Fruit fly (Drosophila melanogaster) whole organism, embryonic: ENCODE results near the gene Tsp97E.

Source experiments
- BEAF-32 ChIP-seq: fragments of 200-800 bp; sonication (Bioruptor generic); optimal IDR thresholded peaks from 3 replicates; lab custom pipeline; 2017; ENCODE audit warnings: missing biosample characterization, missing genetic modification characterization, mild to moderate bottlenecking, moderate library complexity, missing genetic modification reagents
- BtbVII ChIP-seq: fragments of 200-800 bp; sonication (Bioruptor generic); optimal IDR thresholded peaks from 3 replicates; lab custom pipeline; 2017; ENCODE audit warnings: missing biosample characterization, mild to moderate bottlenecking, missing genetic modification characterization
- CG10959 ChIP-seq: fragments of 200-800 bp; sonication (Bioruptor generic); IDR thresholded peaks from 2 replicates; pipeline ENCODE4 v1.3.6; 2022; ENCODE audit warnings: missing biosample characterization, missing genetic modification characterization
- CG11696 ChIP-seq: fragments of 200-800 bp; sonication (Bioruptor generic); IDR thresholded peaks from 2 replicates; pipeline ENCODE4 v1.3.6; 2022; ENCODE audit warnings: missing biosample characterization, missing genetic modification characterization
- CG14667 ChIP-seq: fragments of 200-800 bp; sonication (Bioruptor generic); IDR thresholded peaks from 2 replicates; pipeline ENCODE4 v1.3.6; 2022; ENCODE audit warnings: missing biosample characterization, missing genetic modification characterization
- CG1832 ChIP-seq: fragments of 200-800 bp; sonication (Bioruptor generic); optimal IDR thresholded peaks from 2 replicates; lab custom pipeline; 2017; ENCODE audit warnings: missing biosample characterization, mild to moderate bottlenecking, missing genetic modification characterization, inconsistent platforms
- CG30403 ChIP-seq: fragments of 200-800 bp; sonication (Bioruptor generic); optimal IDR thresholded peaks from 3 replicates; lab custom pipeline; 2016; ENCODE audit warnings: missing biosample characterization, missing genetic modification characterization
- CG32532 ChIP-seq: fragments of 200-800 bp; sonication (Bioruptor generic); IDR thresholded peaks from 2 replicates; pipeline ENCODE4 v1.3.6; 2022; ENCODE audit warnings: missing biosample characterization, missing genetic modification characterization
- CG32772 ChIP-seq: fragments of 200-800 bp; sonication (Bioruptor generic); IDR thresholded peaks from 2 replicates; pipeline ENCODE4 v1.3.6; 2022; ENCODE audit warnings: missing biosample characterization, missing genetic modification characterization
- CG34376 ChIP-seq: fragments of 200-800 bp; sonication (Bioruptor generic); optimal IDR thresholded peaks from 2 replicates; lab custom pipeline; 2018; ENCODE audit warnings: missing biosample characterization, mild to moderate bottlenecking, missing genetic modification characterization
- CG3847 ChIP-seq: fragments of 200-800 bp; sonication (Bioruptor generic); IDR thresholded peaks from 2 replicates; pipeline ENCODE4 v1.3.6; 2022; ENCODE audit warnings: missing biosample characterization, missing genetic modification characterization
- CG4282 ChIP-seq: fragments of 200-800 bp; sonication (Bioruptor generic); optimal IDR thresholded peaks from 2 replicates; lab custom pipeline; 2016; ENCODE audit warnings: missing biosample characterization, missing genetic modification characterization
- CG4820 ChIP-seq: fragments of 200-800 bp; sonication (Bioruptor generic); optimal IDR thresholded peaks from 3 replicates; lab custom pipeline; 2016; ENCODE audit warnings: missing biosample characterization, missing genetic modification characterization
- CG7372 ChIP-seq: fragments of 200-800 bp; sonication (Bioruptor generic); IDR thresholded peaks from 2 replicates; pipeline ENCODE4 v1.3.6; 2022; ENCODE audit warnings: missing biosample characterization, missing genetic modification characterization
- CG8388 ChIP-seq: fragments of 200-800 bp; sonication (Bioruptor generic); optimal IDR thresholded peaks from 2 replicates; lab custom pipeline; 2019; ENCODE audit warnings: missing biosample characterization, mild to moderate bottlenecking, missing genetic modification characterization, moderate library complexity
- CG9609 ChIP-seq: fragments of 200-800 bp; sonication (Bioruptor generic); optimal IDR thresholded peaks from 3 replicates; lab custom pipeline; 2016; ENCODE audit warnings: missing biosample characterization, missing genetic modification characterization
- CG9932 ChIP-seq: fragments of 200-800 bp; sonication (Bioruptor generic); IDR thresholded peaks from 2 replicates; pipeline ENCODE4 v1.3.6; 2022; ENCODE audit warnings: missing biosample characterization, missing genetic modification characterization
- Dbx ChIP-seq: fragments of 200-800 bp; sonication (Bioruptor generic); IDR thresholded peaks from 3 replicates; pipeline ENCODE4 v1.3.6; 2022; ENCODE audit warnings: missing biosample characterization, missing genetic modification characterization
- Dek ChIP-seq: fragments of 200-800 bp; sonication (Bioruptor generic); optimal IDR thresholded peaks from 3 replicates; lab custom pipeline; 2019; ENCODE audit warnings: missing biosample characterization, mild to moderate bottlenecking, missing genetic modification characterization, moderate library complexity
- HLH3B ChIP-seq: fragments of 200-800 bp; sonication (Bioruptor generic); IDR thresholded peaks from 2 replicates; pipeline ENCODE4 v1.3.6; 2022; ENCODE audit warnings: missing biosample characterization, missing genetic modification characterization
- HLHmδ ChIP-seq: fragments of 200-800 bp; sonication (Bioruptor generic); optimal IDR thresholded peaks from 2 replicates; lab custom pipeline; 2018; ENCODE audit warnings: missing biosample characterization, mild to moderate bottlenecking, missing genetic modification characterization, moderate library complexity
- Hey ChIP-seq: fragments of 200-800 bp; sonication (Bioruptor generic); optimal IDR thresholded peaks from 3 replicates; lab custom pipeline; 2018; ENCODE audit warnings: missing biosample characterization, mild to moderate bottlenecking, missing genetic modification characterization
- HmgZ ChIP-seq: fragments of 200-800 bp; sonication (Bioruptor generic); optimal IDR thresholded peaks from 2 replicates; lab custom pipeline; 2018; ENCODE audit warnings: missing biosample characterization, mild to moderate bottlenecking, missing genetic modification characterization
- Med ChIP-seq: fragments of 200-800 bp; sonication (Bioruptor generic); peaks from one replicate; lab custom pipeline; 2016; ENCODE audit warnings: missing biosample characterization, missing genetic modification characterization, mild to moderate bottlenecking, inconsistent platforms, moderate library complexity
- Nf-YA ChIP-seq: fragments of 200-800 bp; sonication (Bioruptor generic); IDR thresholded peaks from 2 replicates; pipeline ENCODE4 v1.3.6; 2022; ENCODE audit warnings: missing biosample characterization, missing genetic modification characterization
- Nf-YC ChIP-seq: fragments of 200-800 bp; optimal IDR thresholded peaks from 3 replicates; lab custom pipeline; 2019; ENCODE audit warnings: missing biosample characterization, mild to moderate bottlenecking, missing genetic modification characterization, moderate library complexity
- Pdp1 ChIP-seq, 2 experiments: fragments of 200-800 bp; sonication (Bioruptor generic); optimal IDR thresholded peaks; 3 replicates each; lab custom pipeline; 2016; ENCODE audit warnings: missing biosample characterization in 2 of 2, missing genetic modification characterization in 2 of 2, mild to moderate bottlenecking in 1 of 2, moderate library complexity in 1 of 2
- Six4 ChIP-seq: fragments of 200-800 bp; sonication (Bioruptor generic); optimal IDR thresholded peaks from 2 replicates; lab custom pipeline; 2016; ENCODE audit warnings: missing biosample characterization, missing genetic modification characterization
- Ssrp ChIP-seq: fragments of 200-800 bp; sonication (Bioruptor generic); optimal IDR thresholded peaks from 2 replicates; lab custom pipeline; 2018; ENCODE audit warnings: missing biosample characterization, mild to moderate bottlenecking, missing genetic modification characterization, moderate library complexity
- amos ChIP-seq: fragments of 200-800 bp; sonication (Bioruptor generic); IDR thresholded peaks from 2 replicates; pipeline ENCODE4 v1.3.6; 2022; ENCODE audit warnings: missing biosample characterization, missing genetic modification characterization; ENCODE audit not compliant: partially characterized antibody
- bsh ChIP-seq, 2 experiments: fragments of 200-800 bp; sonication (Bioruptor generic); optimal IDR thresholded peaks; 2 replicates each; lab custom pipeline; 2017 to 2018; ENCODE audit warnings: mild to moderate bottlenecking in 2 of 2, missing biosample characterization in 2 of 2, missing genetic modification characterization in 2 of 2, moderate library complexity in 1 of 2
- cg ChIP-seq: fragments of 200-800 bp; sonication (Bioruptor generic); optimal IDR thresholded peaks from 3 replicates; lab custom pipeline; 2019; ENCODE audit warnings: missing biosample characterization, mild to moderate bottlenecking, missing genetic modification characterization, moderate library complexity
- chif ChIP-seq, 2 experiments: fragments of 200-800 bp; sonication (Bioruptor generic); optimal IDR thresholded peaks; 3 replicates each; lab custom pipeline; 2016; ENCODE audit warnings: missing biosample characterization in 2 of 2, missing genetic modification characterization in 2 of 2
- crol ChIP-seq: fragments of 200-800 bp; sonication (Bioruptor generic); IDR thresholded peaks from 2 replicates; pipeline ENCODE4 v1.3.6; 2022; ENCODE audit warnings: missing biosample characterization, missing genetic modification characterization
- dan ChIP-seq: fragments of 200-800 bp; sonication (Bioruptor generic); IDR thresholded peaks from 2 replicates; pipeline ENCODE4 v1.3.6; 2022; ENCODE audit warnings: missing biosample characterization, missing genetic modification characterization
- dati ChIP-seq: fragments of 200-800 bp; sonication (Bioruptor generic); IDR thresholded peaks from 2 replicates; pipeline ENCODE4 v1.3.6; 2022; ENCODE audit warnings: missing biosample characterization, missing genetic modification characterization
- en ChIP-seq: fragments of 200-800 bp; sonication (Bioruptor generic); optimal IDR thresholded peaks from 2 replicates; lab custom pipeline; 2016; ENCODE audit warnings: missing biosample characterization, missing genetic modification characterization
- fru ChIP-seq: fragments of >200 bp; optimal IDR thresholded peaks from 2 replicates; lab custom pipeline; 2017
- fu2 ChIP-seq: fragments of 200-800 bp; sonication (Bioruptor generic); optimal IDR thresholded peaks from 2 replicates; lab custom pipeline; 2016; ENCODE audit warnings: missing biosample characterization, missing genetic modification characterization
- gcm ChIP-seq: fragments of 200-800 bp; sonication (Bioruptor generic); optimal IDR thresholded peaks from 2 replicates; lab custom pipeline; 2019; ENCODE audit warnings: missing biosample characterization, mild to moderate bottlenecking, missing genetic modification characterization, moderate library complexity
- gem ChIP-seq: fragments of 200-800 bp; sonication (Bioruptor generic); optimal IDR thresholded peaks from 2 replicates; lab custom pipeline; 2019; ENCODE audit warnings: missing biosample characterization, mild to moderate bottlenecking, missing genetic modification characterization, moderate library complexity
- mirr ChIP-seq: fragments of 200-800 bp; sonication (Bioruptor generic); optimal IDR thresholded peaks from 3 replicates; lab custom pipeline; 2018; ENCODE audit warnings: missing biosample characterization, mild to moderate bottlenecking, missing genetic modification characterization
- nau ChIP-seq: fragments of 200-800 bp; sonication (Bioruptor generic); optimal IDR thresholded peaks from 3 replicates; lab custom pipeline; 2017; ENCODE audit warnings: missing biosample characterization, mild to moderate bottlenecking, missing genetic modification characterization, missing genetic modification reagents
- nom ChIP-seq: fragments of 200-800 bp; sonication (Bioruptor generic); optimal IDR thresholded peaks from 2 replicates; lab custom pipeline; 2017; ENCODE audit warnings: missing biosample characterization, missing genetic modification characterization, mild to moderate bottlenecking, moderate library complexity, missing genetic modification reagents
- oc ChIP-seq: fragments of 200-800 bp; sonication (Bioruptor generic); optimal IDR thresholded peaks from 2 replicates; lab custom pipeline; 2018; ENCODE audit warnings: missing biosample characterization, mild to moderate bottlenecking, missing genetic modification characterization, moderate library complexity
- p53 ChIP-seq: fragments of 200-800 bp; sonication (Bioruptor generic); optimal IDR thresholded peaks from 2 replicates; lab custom pipeline; 2016; ENCODE audit warnings: missing biosample characterization, missing genetic modification characterization
- sr ChIP-seq: fragments of 200-800 bp; sonication (Bioruptor generic); IDR thresholded peaks from 3 replicates; pipeline ENCODE4 v1.3.6; 2022; ENCODE audit warnings: missing biosample characterization, missing genetic modification characterization
- tna ChIP-seq: fragments of 200-800 bp; sonication (Bioruptor generic); IDR thresholded peaks from 2 replicates; pipeline ENCODE4 v1.3.6; 2022; ENCODE audit warnings: missing biosample characterization, missing genetic modification characterization; ENCODE audit not compliant: partially characterized antibody
- vnd ChIP-seq: fragments of 200-800 bp; sonication (Bioruptor generic); IDR thresholded peaks from 3 replicates; pipeline ENCODE4 v1.3.6; 2022; ENCODE audit warnings: missing biosample characterization, missing genetic modification characterization; ENCODE audit not compliant: partially characterized antibody
- vvl ChIP-seq: fragments of 200-800 bp; sonication (Bioruptor generic); IDR thresholded peaks from 2 replicates; pipeline ENCODE4 v1.3.6; 2022; ENCODE audit warnings: missing biosample characterization, missing genetic modification characterization

Tsp97E gene

DNA sequence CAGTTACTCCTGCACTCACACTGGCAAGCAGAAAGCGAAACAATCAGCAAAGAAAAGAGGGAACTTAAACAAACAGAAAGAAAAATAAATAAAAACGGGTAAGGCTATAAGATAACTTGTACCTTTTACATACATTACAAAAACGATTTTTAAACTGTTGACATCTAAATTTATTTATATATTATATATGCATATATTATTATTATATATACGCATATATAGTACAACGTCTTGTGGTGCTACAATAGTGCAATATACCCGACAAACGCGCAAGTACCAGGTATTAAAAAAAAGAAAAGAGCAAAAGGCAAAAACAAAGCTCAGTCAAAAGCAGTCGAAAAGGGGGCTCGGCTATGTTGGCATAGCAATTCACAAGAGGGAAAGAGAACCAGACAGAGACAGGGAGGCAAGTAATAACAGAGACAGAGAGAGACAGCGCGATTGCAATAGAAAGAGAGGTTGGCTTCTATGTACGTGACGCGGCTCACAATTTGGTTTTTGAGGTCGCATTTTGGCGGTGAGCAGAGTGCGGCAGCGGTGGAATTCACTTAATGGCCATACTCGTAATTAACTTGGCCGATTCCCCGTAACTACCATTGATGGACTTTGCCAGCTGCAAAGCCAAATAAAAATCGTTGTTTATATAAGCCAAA lies 10.5 kb downstream of the Tsp97E start (continued):
- TF ChIP-seq CG4282 (no peak), crol (GFP tag; lab: Robert Waterston, UW) (no peak), CG7372 (GFP tag; lab: Robert Waterston, UW) (peak; percentile 60), CG10959 (GFP tag; lab: Robert Waterston, UW) (peak; percentile 26; the same call in 1 of the 2 replicates), fru (lab: Kevin White, UChicago) (no peak), CG32532 (peak; percentile 68), CG34376 (GFP tag; lab: Kevin White, UChicago) (no peak), CG1832 (GFP tag; lab: Kevin White, UChicago) (peak; percentile 81), Pdp1 (GFP tag; optimal IDR thresholded peaks at IDR 0.05; lab: Kevin White, UChicago) (peak in 1 of 2 experiments; percentile 71), vvl (GFP tag; lab: Robert Waterston, UW) (peak; percentile 94), BEAF-32 (GFP tag; lab: Kevin White, UChicago) (no peak), Hey (no peak), en (no peak), CG30403 (GFP tag; lab: Kevin White, UChicago) (peak; percentile 55), fu2 (no peak), Med (GFP tag; lab: Kevin White, UChicago) (peak; percentile 81), nom (peak; percentile 94), mirr (no peak), Ssrp (peak; percentile 80), HLHmδ (GFP tag; lab: Kevin White, UChicago) (no peak), CG4820 (peak; percentile 38), CG8388 (GFP tag; lab: Kevin White, UChicago) (peak; percentile 72), HmgZ (tag; lab: Kevin White, UChicago) (peak; percentile 23), nau (GFP tag; lab: Kevin White, UChicago) (peak; percentile 48), Nf-YC (tag; lab: Kevin White, UChicago) (peak; percentile 62), dati (GFP tag; lab: Robert Waterston, UW) (0 out of 2 replicates have a peak, but pooled peaks have one; percentile 27), Dbx (peak; percentile 62; the same call in 1 of the 3 replicates), BtbVII (GFP tag; lab: Kevin White, UChicago) (peak; percentile 38), HLH3B (GFP tag; lab: Robert Waterston, UW) (peak; percentile 92), chif (GFP tag; optimal IDR thresholded peaks at IDR 0.05; lab: Kevin White, UChicago) (no peak), CG32772 (GFP tag; lab: Robert Waterston, UW) (peak; percentile 86), gcm (peak; percentile 61), sr (GFP tag; lab: Robert Waterston, UW) (peak; percentile 40; the same call in 2 of the 3 replicates), CG9609 (GFP tag; lab: Kevin White, UChicago) (no peak), gem (peak; percentile 85), CG9932 (GFP tag; lab: Robert Waterston, UW) (peak; percentile 57), vnd (GFP tag; lab: Robert Waterston, UW) (no peak), p53 (no peak), CG14667 (GFP tag; lab: Robert Waterston, UW) (peak; percentile 83), CG11696 (GFP tag; lab: Robert Waterston, UW) (peak; percentile 76), Nf-YA (GFP tag; lab: Robert Waterston, UW) (peak; percentile 79), bsh (GFP tag; optimal IDR thresholded peaks at IDR 0.05; lab: Kevin White, UChicago) (peak; percentile 88 to 92), cg (GFP tag; lab: Kevin White, UChicago) (peak; percentile 3), Dek (tag; lab: Kevin White, UChicago) (peak; percentile 53), tna (GFP tag; lab: Robert Waterston, UW) (no peak), amos (GFP tag; lab: Robert Waterston, UW) (no peak), CG3847 (GFP tag; lab: Robert Waterston, UW) (peak; percentile 50), oc (tag; lab: Kevin White, UChicago) (peak; percentile 91), dan (GFP tag; lab: Robert Waterston, UW) (no peak), Six4 (GFP tag; lab: Kevin White, UChicago) (peak; percentile 72)
